Worm (Caenorhabditis elegans): ENCODE measurements around the gene acs-7.

Gene acs-7

DNA sequence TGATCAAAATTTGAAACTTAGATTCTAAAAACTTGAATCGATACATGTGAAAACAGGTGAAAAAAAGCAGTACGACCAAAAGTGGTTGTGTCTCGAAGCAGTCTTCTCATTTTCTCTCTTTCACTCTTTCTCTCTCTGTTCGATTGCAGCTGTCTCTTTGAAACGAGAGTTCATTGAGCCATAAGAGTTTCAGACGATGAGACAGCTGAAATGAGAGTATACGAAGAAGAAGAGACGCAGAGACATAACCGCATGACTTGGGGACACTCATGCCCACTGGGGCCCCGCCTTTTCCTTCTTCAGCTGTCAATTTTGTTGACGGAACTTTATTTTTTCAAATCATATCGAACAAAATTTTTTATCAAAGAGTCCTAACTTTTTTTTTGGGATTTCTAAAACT lies 17.8 kb upstream of the acs-7 start (continued):
- peak; percentile 1 for TF ChIP-seq zag-1 (tag; optimal IDR thresholded peaks at IDR 0.05)
- peak; percentile 1 for TF ChIP-seq egl-5 (tag; optimal IDR thresholded peaks at IDR 0.05)
- peak; percentile 39 for TF ChIP-seq R02D3.7 (tag; optimal IDR thresholded peaks at IDR 0.05)
- TF ChIP-seq fos-1 (tag; optimal IDR thresholded peaks at IDR 0.05): no peak
- peak; percentile 78 for TF ChIP-seq elt-2 (tag; optimal IDR thresholded peaks at IDR 0.05)
- peak; percentile 40 for TF ChIP-seq lin-15B (tag; optimal IDR thresholded peaks at IDR 0.05)
- no peak for TF ChIP-seq eor-1 (tag; optimal IDR thresholded peaks at IDR 0.05)
- TF ChIP-seq fkh-2 (tag; optimal IDR thresholded peaks at IDR 0.05): no peak
- TF ChIP-seq skn-1 (tag; optimal IDR thresholded peaks at IDR 0.05): peak; percentile 40
- peak; percentile 85 for TF ChIP-seq ceh-28 (tag; optimal IDR thresholded peaks at IDR 0.05)
- TF ChIP-seq nhr-23 (tag; optimal IDR thresholded peaks at IDR 0.05): peak; percentile 85
- peak; percentile 69 for TF ChIP-seq nhr-43 (tag; optimal IDR thresholded peaks at IDR 0.05; ENCODE audit: poor library complexity, severe bottlenecking)
- TF ChIP-seq ceh-16 (tag; optimal IDR thresholded peaks at IDR 0.05): no peak
- TF ChIP-seq nfya-1 (tag; optimal IDR thresholded peaks at IDR 0.05; ENCODE audit: insufficient read depth): peak; percentile 93
- peak; percentile 78 for TF ChIP-seq nhr-25 (tag; optimal IDR thresholded peaks at IDR 0.05)

DNA sequence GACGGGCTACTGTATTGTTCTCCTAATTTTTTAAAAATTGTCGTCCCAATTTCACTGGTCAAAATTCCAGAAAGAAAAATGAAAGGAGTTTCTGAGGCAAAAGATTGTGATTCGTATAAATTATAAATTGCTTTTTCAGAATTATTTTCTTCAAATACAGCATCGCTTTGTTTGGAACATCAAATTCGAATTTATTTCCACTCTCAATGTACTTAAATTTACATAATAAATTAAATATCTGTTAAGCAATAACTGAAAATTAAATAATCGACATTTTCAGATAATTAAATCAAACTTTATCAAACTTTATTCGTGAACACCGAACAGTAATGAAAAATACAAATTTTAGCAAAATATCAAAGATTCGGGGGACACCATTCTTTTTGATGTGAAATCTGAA lies 17.1 kb upstream of the acs-7 start:
- no peak for TF ChIP-seq egl-27 (tag; optimal IDR thresholded peaks at IDR 0.05)
- peak; percentile 8 for TF ChIP-seq ceh-28 (tag; optimal IDR thresholded peaks at IDR 0.05)
- TF ChIP-seq ztf-11 (tag; optimal IDR thresholded peaks at IDR 0.05): no peak
- TF ChIP-seq lsy-12 (tag; optimal IDR thresholded peaks at IDR 0.05): no peak
- no peak for TF ChIP-seq mml-1 (tag; optimal IDR thresholded peaks at IDR 0.05)
- no peak for TF ChIP-seq skn-1 (tag; optimal IDR thresholded peaks at IDR 0.05)

DNA sequence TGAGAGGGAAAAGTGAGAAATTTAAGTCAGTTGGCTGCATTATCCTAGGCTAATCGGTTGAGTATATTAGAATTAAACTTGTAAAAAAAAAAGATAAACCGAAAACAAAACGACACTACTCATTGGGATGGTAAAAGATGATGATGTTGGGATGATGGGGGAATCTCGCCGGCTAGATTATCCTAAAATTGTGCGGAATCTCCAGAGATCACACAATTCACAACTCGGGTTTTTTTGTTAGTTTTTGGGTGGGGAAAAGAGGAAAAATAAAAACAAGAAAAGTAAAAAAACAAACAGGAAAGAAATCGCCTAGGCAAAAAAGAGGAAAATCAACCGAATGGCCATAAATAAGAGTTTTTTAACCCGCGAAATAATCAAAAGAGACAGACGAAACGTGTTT lies 16.6 kb upstream of the acs-7 start:
- TF ChIP-seq skn-1 (tag; optimal IDR thresholded peaks at IDR 0.05): no peak
- no peak for TF ChIP-seq lin-39 (tag; optimal IDR thresholded peaks at IDR 0.05)
- TF ChIP-seq ama-1 (optimal IDR thresholded peaks at IDR 0.05): peak; percentile 59

DNA sequence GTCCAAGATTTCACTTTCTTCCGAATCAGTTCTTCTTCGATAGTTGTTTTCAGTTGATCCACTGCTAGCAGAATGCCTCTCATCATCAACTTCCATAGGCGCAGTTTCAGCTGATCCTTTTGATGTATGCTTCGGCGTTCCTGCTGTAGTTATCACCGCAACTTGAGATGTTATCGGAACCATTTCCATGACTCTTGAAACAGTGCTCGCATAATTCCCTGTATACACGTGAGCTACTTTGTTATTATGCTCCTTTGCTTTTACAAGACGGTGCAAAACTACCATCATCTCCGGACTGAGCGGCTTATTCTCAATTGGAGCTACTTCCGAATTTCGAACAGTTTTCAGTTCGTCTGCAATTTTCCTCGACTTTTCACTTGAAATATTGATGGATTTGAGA lies 14.7 kb upstream of the acs-7 start:
- TF ChIP-seq skn-1 (tag; optimal IDR thresholded peaks at IDR 0.05) (no peak), nhr-25 (tag; optimal IDR thresholded peaks at IDR 0.05) (peak; percentile 7)

DNA sequence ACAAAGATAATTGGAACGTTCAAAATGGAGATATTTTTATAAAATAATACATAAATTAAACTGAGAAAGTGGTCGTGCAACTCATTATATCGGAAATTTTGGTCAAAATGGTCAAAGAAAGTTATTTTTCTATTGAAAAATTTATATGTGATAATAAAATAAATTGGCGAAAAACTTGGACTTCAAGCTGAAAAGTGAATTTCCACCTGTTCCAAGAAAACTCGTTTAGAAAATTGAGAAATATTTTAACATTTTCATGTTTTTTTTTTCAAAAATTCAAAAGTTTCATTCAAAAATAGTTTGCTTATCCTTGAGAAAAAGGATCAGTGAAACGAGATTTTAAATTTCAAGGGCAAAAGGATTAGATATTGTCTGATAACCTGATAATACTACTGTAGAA lies 12.8 kb upstream of the acs-7 start:
- TF ChIP-seq snpc-4 (tag; optimal IDR thresholded peaks at IDR 0.05) (no peak), skn-1 (tag; optimal IDR thresholded peaks at IDR 0.05) (no peak), nhr-67 (tag; optimal IDR thresholded peaks at IDR 0.05) (no peak), nhr-77 (tag; optimal IDR thresholded peaks at IDR 0.05) (no peak), nfya-1 (tag; optimal IDR thresholded peaks at IDR 0.05; ENCODE audit: insufficient read depth) (no peak)

DNA sequence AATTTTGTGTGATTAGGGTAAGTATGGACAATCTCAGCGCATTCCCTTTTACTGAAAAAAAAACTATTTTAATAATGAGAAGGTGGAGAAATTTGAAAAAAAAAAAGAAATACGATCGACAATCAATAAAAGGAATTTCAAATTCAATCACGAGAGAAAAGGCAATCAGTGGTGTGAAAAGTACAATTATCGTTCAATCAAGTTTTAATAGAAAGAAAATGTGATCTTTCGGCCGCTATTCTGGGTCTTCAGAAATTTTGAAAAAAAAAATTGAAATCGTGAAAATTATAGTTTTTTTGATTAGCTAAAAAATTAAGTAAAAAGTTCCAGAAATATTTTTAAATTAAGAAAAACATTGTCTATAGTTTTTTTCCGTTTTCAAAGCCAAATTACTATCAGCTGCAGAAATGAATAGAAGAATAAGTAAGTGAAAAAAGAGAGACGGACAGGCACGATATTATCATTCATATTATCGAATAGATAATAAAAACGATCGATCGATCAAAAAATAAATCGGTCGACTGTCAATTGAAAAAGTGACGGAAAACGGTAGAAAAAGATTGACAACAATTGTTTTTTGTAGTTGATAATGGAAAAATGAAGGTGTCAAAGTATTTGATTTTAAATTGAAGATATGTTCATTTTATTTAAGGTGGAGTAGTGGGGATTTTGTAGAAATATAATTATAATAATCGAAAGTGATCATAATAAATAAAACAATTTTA lies 11.6 kb upstream of the acs-7 start, which contains the start of gene gldi-3:
TSS of gene gldi-3 (minus strand) at position 51 of the 725 bp plus-strand sequence.
- no peak for TF ChIP-seq nhr-67 (tag; optimal IDR thresholded peaks at IDR 0.05)
- no peak for TF ChIP-seq mml-1 (tag; optimal IDR thresholded peaks at IDR 0.05)
- peak; percentile 7 for TF ChIP-seq pqm-1 (tag; optimal IDR thresholded peaks at IDR 0.05)
- no peak for TF ChIP-seq daf-12 (tag; optimal IDR thresholded peaks at IDR 0.05)
- TF ChIP-seq jun-1 (tag; optimal IDR thresholded peaks at IDR 0.05): no peak
- TF ChIP-seq fos-1 (tag; optimal IDR thresholded peaks at IDR 0.05): no peak
- TF ChIP-seq elt-2 (tag; optimal IDR thresholded peaks at IDR 0.05): peak; percentile 61

DNA sequence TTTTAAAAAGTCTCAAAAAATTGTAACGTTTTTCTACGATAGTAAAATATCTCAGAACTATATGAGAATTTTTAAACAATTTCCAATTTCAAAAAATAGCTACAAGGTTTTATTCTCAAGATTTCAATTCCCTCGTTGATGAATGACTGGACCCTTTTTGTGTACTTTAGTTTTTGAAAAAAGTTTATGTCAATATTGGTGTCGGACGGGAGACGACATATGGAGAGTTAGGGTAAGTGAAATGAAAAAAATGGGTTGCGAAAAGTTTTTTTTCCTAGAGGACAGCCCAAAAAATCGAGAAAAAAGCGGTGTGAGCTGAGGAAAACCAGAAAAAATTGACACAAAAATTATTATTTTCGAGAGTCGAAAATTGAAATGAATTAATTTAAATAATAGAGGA lies 11.0 kb upstream of the acs-7 start:
- TF ChIP-seq nhr-25 (tag; optimal IDR thresholded peaks at IDR 0.05) (no peak), nhr-23 (tag; optimal IDR thresholded peaks at IDR 0.05) (no peak), nhr-43 (tag; optimal IDR thresholded peaks at IDR 0.05; ENCODE audit: poor library complexity, severe bottlenecking) (no peak), aly-2 (tag; optimal IDR thresholded peaks at IDR 0.05) (no peak), fkh-2 (tag; optimal IDR thresholded peaks at IDR 0.05) (no peak), elt-3 (tag; optimal IDR thresholded peaks at IDR 0.05) (no peak), ama-1 (optimal IDR thresholded peaks at IDR 0.05) (peak; percentile 41), snpc-4 (tag; optimal IDR thresholded peaks at IDR 0.05) (no peak), pha-4 (tag; optimal IDR thresholded peaks at IDR 0.05) (peak; percentile 93)
